Worm (Caenorhabditis elegans) whole organism, mixed stage, embryonic: ENCODE results near the gene F35F10.14.

Experiments used
- M03D4.4 ChIP-seq: sonication (generic microtip); optimal IDR thresholded peaks from 2 replicates; lab custom pipeline; 2017; ENCODE audit warnings: mild to moderate bottlenecking, missing genetic modification characterization, missing compliant biosample characterization
- bed-3 ChIP-seq: fragments of 200-800 bp; sonication (Bioruptor generic); optimal IDR thresholded peaks from 3 replicates; lab custom pipeline; 2018; ENCODE audit warnings: mild to moderate bottlenecking, missing genetic modification characterization, moderate library complexity, missing compliant biosample characterization
- blmp-1 ChIP-seq: fragments of 150-350 bp; optimal IDR thresholded peaks from 2 replicates; lab custom pipeline; 2014; ENCODE audit warnings: missing biosample characterization, missing genetic modification characterization
- ceh-39 ChIP-seq: fragments of 150-350 bp; optimal IDR thresholded peaks from 2 replicates; lab custom pipeline; 2014; ENCODE audit warnings: missing biosample characterization, missing genetic modification characterization
- ceh-43 ChIP-seq: fragments of 200-800 bp; sonication (Bioruptor generic); optimal IDR thresholded peaks from 2 replicates; lab custom pipeline; 2018; ENCODE audit warnings: mild to moderate bottlenecking, missing genetic modification characterization, moderate library complexity, missing compliant biosample characterization
- ces-1 ChIP-seq: fragments of 150-350 bp; optimal IDR thresholded peaks from 2 replicates; lab custom pipeline; 2014; ENCODE audit warnings: missing biosample characterization, missing genetic modification reagents, missing genetic modification characterization
- cnd-1 ChIP-seq: fragments of 200-800 bp; sonication (Bioruptor generic); optimal IDR thresholded peaks from 2 replicates; lab custom pipeline; 2018; ENCODE audit warnings: mild to moderate bottlenecking, missing genetic modification characterization, missing compliant biosample characterization
- drap-1 ChIP-seq: fragments of 200-800 bp; sonication (Bioruptor generic); optimal IDR thresholded peaks from 3 replicates; lab custom pipeline; 2018; ENCODE audit warnings: mild to moderate bottlenecking, missing genetic modification characterization, missing compliant biosample characterization
- elt-1 ChIP-seq: sonication (generic microtip); optimal IDR thresholded peaks from 2 replicates; lab custom pipeline; 2017; ENCODE audit warnings: missing genetic modification characterization, mild to moderate bottlenecking, missing compliant biosample characterization, antibody characterized with exemption, moderate library complexity, borderline replicate concordance; ENCODE audit not compliant: insufficient read depth
- elt-3 ChIP-seq: fragments of 150-350 bp; optimal IDR thresholded peaks from 2 replicates; lab custom pipeline; 2014; ENCODE audit warnings: missing biosample characterization, missing genetic modification characterization
- flh-1 ChIP-seq: fragments of 200-800 bp; sonication (Bioruptor generic); optimal IDR thresholded peaks from 2 replicates; lab custom pipeline; 2018; ENCODE audit warnings: mild to moderate bottlenecking, missing genetic modification characterization, moderate library complexity, missing compliant biosample characterization
- ham-2 ChIP-seq: fragments of 200-800 bp; sonication (Bioruptor generic); optimal IDR thresholded peaks from 2 replicates; lab custom pipeline; 2018; ENCODE audit warnings: mild to moderate bottlenecking, missing genetic modification characterization, missing compliant biosample characterization
- hlh-1 ChIP-seq: fragments of 150-350 bp; optimal IDR thresholded peaks from 2 replicates; lab custom pipeline; 2014; ENCODE audit warnings: missing biosample characterization, missing genetic modification reagents, missing genetic modification characterization
- lin-13 ChIP-seq: fragments of 150-350 bp; optimal IDR thresholded peaks from 2 replicates; lab custom pipeline; 2014; ENCODE audit warnings: missing biosample characterization, missing genetic modification characterization
- lin-32 ChIP-seq: fragments of 200-800 bp; sonication (Bioruptor generic); optimal IDR thresholded peaks from 2 replicates; lab custom pipeline; 2018; ENCODE audit warnings: mild to moderate bottlenecking, missing genetic modification characterization, missing compliant biosample characterization
- lsy-2 ChIP-seq: fragments of 150-350 bp; optimal IDR thresholded peaks from 2 replicates; lab custom pipeline; 2014; ENCODE audit warnings: missing biosample characterization, missing genetic modification characterization
- mab-5 ChIP-seq: fragments of 150-350 bp; optimal IDR thresholded peaks from 2 replicates; lab custom pipeline; 2014; ENCODE audit warnings: missing biosample characterization, missing genetic modification characterization
- mep-1 ChIP-seq: fragments of 150-350 bp; optimal IDR thresholded peaks from 2 replicates; lab custom pipeline; 2017; ENCODE audit warnings: missing biosample characterization, missing genetic modification reagents, missing genetic modification characterization, inconsistent platforms
- mls-2 ChIP-seq: sonication (generic microtip); optimal IDR thresholded peaks from 2 replicates; lab custom pipeline; 2016; ENCODE audit warnings: mild to moderate bottlenecking, missing genetic modification characterization, moderate library complexity, missing compliant biosample characterization
- nhr-12 ChIP-seq: fragments of 150-350 bp; optimal IDR thresholded peaks from 2 replicates; lab custom pipeline; 2014; ENCODE audit warnings: missing biosample characterization, missing genetic modification characterization
- nhr-237 ChIP-seq: fragments of 150-350 bp; optimal IDR thresholded peaks from 2 replicates; lab custom pipeline; 2014; ENCODE audit warnings: missing biosample characterization, missing genetic modification characterization
- nhr-76 ChIP-seq: sonication (generic microtip); optimal IDR thresholded peaks from 2 replicates; lab custom pipeline; 2017; ENCODE audit warnings: missing biosample characterization, missing genetic modification characterization
- pha-4 ChIP-seq: fragments of 150-350 bp; optimal IDR thresholded peaks from 2 replicates; lab custom pipeline; 2018; ENCODE audit warnings: missing biosample characterization, missing genetic modification reagents, missing genetic modification characterization
- sem-2 ChIP-seq: fragments of 200-800 bp; sonication (Bioruptor generic); optimal IDR thresholded peaks from 2 replicates; lab custom pipeline; 2018; ENCODE audit warnings: mild to moderate bottlenecking, missing genetic modification characterization, missing compliant biosample characterization
- snpc-4 ChIP-seq: fragments of 150-350 bp; optimal IDR thresholded peaks from 2 replicates; lab custom pipeline; 2014; ENCODE audit warnings: missing biosample characterization, missing genetic modification characterization
- sptf-1 ChIP-seq: sonication (generic microtip); optimal IDR thresholded peaks from 2 replicates; lab custom pipeline; 2017; ENCODE audit warnings: mild to moderate bottlenecking, missing genetic modification characterization, moderate library complexity, missing compliant biosample characterization
- unc-120 ChIP-seq: sonication (generic microtip); optimal IDR thresholded peaks from 2 replicates; lab custom pipeline; 2017; ENCODE audit warnings: missing genetic modification characterization, missing compliant biosample characterization; ENCODE audit not compliant: poor library complexity, severe bottlenecking
- unc-39 ChIP-seq: fragments of 150-350 bp; optimal IDR thresholded peaks from 2 replicates; lab custom pipeline; 2014; ENCODE audit warnings: missing biosample characterization, missing genetic modification characterization
- unc-62 ChIP-seq: fragments of 150-350 bp; optimal IDR thresholded peaks from 2 replicates; lab custom pipeline; 2014; ENCODE audit warnings: missing biosample characterization, missing genetic modification reagents, missing genetic modification characterization
- zip-8 ChIP-seq: fragments of 150-350 bp; optimal IDR thresholded peaks from 2 replicates; lab custom pipeline; 2014; ENCODE audit warnings: missing biosample characterization, missing genetic modification characterization

The F35F10.14 gene

ce11 chrV:3316108-3316507, 3.8 kb downstream of the F35F10.14 start, which contains the start of gene F35F10.1:
F35F10.1 (plus strand) TSS chrV:3316307.
- TF ChIP-seq zip-8 (tag; lab: Kevin White, UChicago), result no peak
- no peak for TF ChIP-seq hlh-1 (tag; lab: Kevin White, UChicago)

DNA sequence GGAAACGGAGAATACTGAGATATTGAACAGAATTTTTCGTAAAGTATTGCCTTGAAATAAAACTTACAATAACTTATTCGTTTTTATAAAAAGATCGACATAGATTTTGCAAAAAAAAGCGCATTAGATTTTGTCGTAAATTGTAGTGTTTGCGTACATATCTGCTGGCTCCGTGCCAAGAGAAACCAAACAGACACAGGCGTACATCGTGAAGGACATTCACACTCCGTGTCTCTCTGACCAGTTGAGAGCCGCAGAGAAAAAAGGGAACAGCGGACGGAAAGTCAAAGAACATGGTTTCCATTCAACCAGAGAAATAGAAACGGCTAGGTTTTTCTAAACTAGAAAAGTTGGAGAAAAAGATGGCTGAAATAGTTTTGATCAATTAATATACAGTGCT, 4.6 kb downstream of the F35F10.14 start, which contains the start of gene arrd-19:
arrd-19 (minus strand) TSS at position 209 of the 400 bp plus-strand sequence.
- TF ChIP-seq hlh-1 (tag; lab: Kevin White, UChicago), result peak; percentile 49
- TF ChIP-seq unc-39 (tag; lab: Kevin White, UChicago), result no peak
- TF ChIP-seq drap-1 (GFP tag; lab: Kevin White, UChicago), result no peak
- no peak for TF ChIP-seq unc-120 (tag; lab: Kevin White, UChicago)
- no peak for TF ChIP-seq unc-62 (GFP tag; lab: Kevin White, UChicago)
- TF ChIP-seq mls-2 (tag; lab: Kevin White, UChicago), result no peak
- peak; percentile 4 for TF ChIP-seq mep-1
- TF ChIP-seq ceh-39 (tag; lab: Kevin White, UChicago), result no peak
- peak; percentile 19 for TF ChIP-seq nhr-237
- TF ChIP-seq, all 35 proteins: peak for 3

DNA sequence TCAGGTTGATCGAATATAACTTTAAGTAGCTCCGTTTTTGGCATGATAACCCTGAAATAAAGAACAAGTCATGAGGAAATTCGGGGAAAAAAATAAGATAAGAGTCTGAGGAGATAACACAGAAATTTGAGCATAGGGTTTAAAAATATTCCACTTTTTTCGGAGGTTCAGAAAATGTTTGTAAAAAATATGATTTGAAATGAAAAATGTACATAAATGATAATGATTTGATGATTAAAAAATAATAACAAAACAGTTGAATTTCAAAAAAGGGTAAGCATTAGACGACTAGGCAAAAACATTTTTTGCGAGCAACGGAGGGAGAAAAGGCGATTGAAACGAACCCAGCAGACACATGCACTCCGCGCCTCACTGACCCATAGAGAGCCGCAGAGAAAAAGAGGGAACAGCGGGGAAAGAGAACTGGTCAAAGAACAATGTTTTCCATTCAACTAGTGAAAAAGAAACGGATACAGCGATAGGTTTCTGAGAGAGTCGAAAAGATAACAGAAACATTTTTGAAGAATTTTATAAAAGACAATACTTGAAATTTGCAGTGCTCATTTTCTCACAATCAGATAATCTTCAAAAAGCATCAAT, 7.7 kb downstream of the F35F10.14 start, which contains the start of gene arrd-18:
arrd-18 (minus strand) TSS at position 51 of the 600 bp plus-strand sequence.
- TF ChIP-seq unc-120 (tag; lab: Kevin White, UChicago), result no peak
- no peak for TF ChIP-seq lin-32
- no peak for TF ChIP-seq unc-62 (GFP tag; lab: Kevin White, UChicago)
- TF ChIP-seq elt-3 (tag; lab: Kevin White, UChicago), result no peak
- peak; percentile 3 for TF ChIP-seq hlh-1 (tag; lab: Kevin White, UChicago)
- TF ChIP-seq unc-39 (tag; lab: Kevin White, UChicago), result no peak
- no peak for TF ChIP-seq nhr-12 (tag; lab: Kevin White, UChicago)
- peak; percentile 10 for TF ChIP-seq ces-1 (GFP tag; lab: Kevin White, UChicago)

ce11 chrV:3308169-3308568, 11.7 kb downstream of the F35F10.14 start, which contains the start of gene srbc-3:
srbc-3 (plus strand) TSS chrV:3308469.
- no peak for TF ChIP-seq elt-1 (tag; lab: Kevin White, UChicago)
- no peak for TF ChIP-seq mep-1
- no peak for TF ChIP-seq mls-2 (tag; lab: Kevin White, UChicago)
- no peak for TF ChIP-seq lin-32
- TF ChIP-seq ceh-43, result no peak
- no peak for TF ChIP-seq nhr-237
- TF ChIP-seq unc-120 (tag; lab: Kevin White, UChicago), result no peak
- TF ChIP-seq unc-62 (GFP tag; lab: Kevin White, UChicago), result no peak
- no peak for TF ChIP-seq snpc-4 (tag; lab: Kevin White, UChicago)
- TF ChIP-seq ces-1 (GFP tag; lab: Kevin White, UChicago), result no peak
- TF ChIP-seq blmp-1, result no peak
- no peak for TF ChIP-seq ham-2
- TF ChIP-seq unc-39 (tag; lab: Kevin White, UChicago), result no peak
- no peak for TF ChIP-seq drap-1 (GFP tag; lab: Kevin White, UChicago)
- TF ChIP-seq nhr-76 (tag; lab: Kevin White, UChicago), result no peak
- TF ChIP-seq zip-8 (tag; lab: Kevin White, UChicago), result no peak
- no peak for TF ChIP-seq lsy-2 (tag; lab: Kevin White, UChicago)
- no peak for TF ChIP-seq bed-3 (GFP tag; lab: Kevin White, UChicago)
- no peak for TF ChIP-seq flh-1 (GFP tag; lab: Kevin White, UChicago)
- TF ChIP-seq mab-5 (tag; lab: Kevin White, UChicago), result no peak

ce11 chrV:3301898-3302297, 18.0 kb downstream of the F35F10.14 start, which contains the start of gene srbc-1:
srbc-1 (minus strand) TSS chrV:3301998.
- TF ChIP-seq mab-5 (tag; lab: Kevin White, UChicago) (no peak), flh-1 (GFP tag; lab: Kevin White, UChicago) (no peak), elt-1 (tag; lab: Kevin White, UChicago) (no peak), lsy-2 (tag; lab: Kevin White, UChicago) (no peak), unc-62 (GFP tag; lab: Kevin White, UChicago) (no peak), nhr-12 (tag; lab: Kevin White, UChicago) (no peak), sem-2 (no peak), drap-1 (GFP tag; lab: Kevin White, UChicago) (no peak), ceh-39 (tag; lab: Kevin White, UChicago) (no peak)

DNA sequence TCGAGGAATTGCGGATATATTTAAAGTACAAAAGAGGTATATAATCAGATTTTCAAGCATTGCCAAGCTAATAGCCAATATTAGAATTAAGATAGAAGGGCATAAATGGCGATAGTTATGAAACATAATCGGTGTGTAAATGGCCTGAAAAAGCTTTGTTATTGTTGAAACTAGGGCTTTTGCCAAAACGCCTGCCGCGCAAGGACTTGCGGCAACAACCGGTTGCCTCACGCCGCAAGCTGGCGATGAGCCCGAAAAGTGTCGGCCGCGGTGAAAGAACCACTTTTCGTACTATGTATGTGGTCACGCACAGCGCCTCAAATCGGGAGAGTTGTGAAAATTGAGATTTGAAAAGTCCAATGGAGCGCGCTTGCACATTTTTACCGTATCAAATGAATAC, 20.5 kb downstream of the F35F10.14 start:
- no peak for TF ChIP-seq mab-5 (tag; lab: Kevin White, UChicago)
- no peak for TF ChIP-seq elt-1 (tag; lab: Kevin White, UChicago)
- TF ChIP-seq pha-4, result no peak
- TF ChIP-seq snpc-4 (tag; lab: Kevin White, UChicago), result no peak
- TF ChIP-seq unc-120 (tag; lab: Kevin White, UChicago), result no peak
- TF ChIP-seq lin-13 (tag; lab: Kevin White, UChicago), result no peak
- no peak for TF ChIP-seq sptf-1 (tag; lab: Kevin White, UChicago)
- no peak for TF ChIP-seq M03D4.4 (tag; lab: Kevin White, UChicago)
- no peak for TF ChIP-seq nhr-76 (tag; lab: Kevin White, UChicago)
- no peak for TF ChIP-seq mls-2 (tag; lab: Kevin White, UChicago)
- no peak for TF ChIP-seq nhr-237
- TF ChIP-seq ceh-39 (tag; lab: Kevin White, UChicago), result no peak
- no peak for TF ChIP-seq zip-8 (tag; lab: Kevin White, UChicago)
- no peak for TF ChIP-seq cnd-1
- no peak for TF ChIP-seq bed-3 (GFP tag; lab: Kevin White, UChicago)
